Fruit fly (Drosophila melanogaster): ENCODE measurements around the gene MICU1.
A peak's percentile ranks its signal among the peaks of the same experiment; 100 is the strongest.

The MICU1 gene

dm6 chr2L:7199635-7200110 is 17.6 kb downstream of the MICU1 start (continued):
- TF ChIP-seq CG15514 (GFP tag; optimal IDR thresholded peaks at IDR 0.05) (no peak), CG14441 (GFP tag; IDR thresholded peaks at IDR 0.05) (no peak), wek (GFP tag; optimal IDR thresholded peaks at IDR 0.05) (no peak), CG18011 (GFP tag; optimal IDR thresholded peaks at IDR 0.05) (no peak), unc-4 (GFP tag; IDR thresholded peaks at IDR 0.05; ENCODE audit: partially characterized antibody) (no peak), pros (GFP tag; optimal IDR thresholded peaks at IDR 0.05) (no peak), dmrt99B (tag; optimal IDR thresholded peaks at IDR 0.05) (no peak), kay (GFP tag; optimal IDR thresholded peaks at IDR 0.05) (no peak), aop (GFP tag; IDR thresholded peaks at IDR 0.05) (no peak), jumu (GFP tag; optimal IDR thresholded peaks at IDR 0.05) (no peak), CG9932 (GFP tag; IDR thresholded peaks at IDR 0.05) (no peak), CG16815 (GFP tag; optimal IDR thresholded peaks at IDR 0.05) (no peak), CG9817 (tag; optimal IDR thresholded peaks at IDR 0.05) (no peak), CG13123 (GFP tag; optimal IDR thresholded peaks at IDR 0.05) (no peak), cas (GFP tag; IDR thresholded peaks at IDR 0.05) (no peak), CG14014 (GFP tag; IDR thresholded peaks at IDR 0.05) (no peak), CG15269 (tag; optimal IDR thresholded peaks at IDR 0.05) (no peak), Hmx (GFP tag; optimal IDR thresholded peaks at IDR 0.05) (no peak), CG11247 (GFP tag; IDR thresholded peaks at IDR 0.05) (no peak), CG34224 (GFP tag; IDR thresholded peaks at IDR 0.05; ENCODE audit: partially characterized antibody) (no peak), p53 (GFP tag; optimal IDR thresholded peaks at IDR 0.05) (no peak), CG12299 (tag; optimal IDR thresholded peaks at IDR 0.05) (no peak), Bteb2 (GFP tag; optimal IDR thresholded peaks at IDR 0.05) (no peak), en (GFP tag; optimal IDR thresholded peaks at IDR 0.05) (no peak), hbn (GFP tag; IDR thresholded peaks at IDR 0.05; ENCODE audit: partially characterized antibody) (no peak), Rfx (GFP tag; IDR thresholded peaks at IDR 0.05) (peak; percentile 74), CG7963 (GFP tag; IDR thresholded peaks at IDR 0.05; ENCODE audit: partially characterized antibody) (no peak), D (optimal IDR thresholded peaks at IDR 0.05) (no peak), D (GFP tag; optimal IDR thresholded peaks at IDR 0.05) (no peak), Max (GFP tag; optimal IDR thresholded peaks at IDR 0.05) (no peak), HLHmδ (GFP tag; optimal IDR thresholded peaks at IDR 0.05) (peak; percentile 0), zfh1 (GFP tag; IDR thresholded peaks at IDR 0.05) (0 out of 3 replicates have a peak, but pooled peaks have one; percentile 22), CG33557 (GFP tag; optimal IDR thresholded peaks at IDR 0.05) (no peak), CG11560 (tag; IDR thresholded peaks at IDR 0.05) (no peak), corto (GFP tag; optimal IDR thresholded peaks at IDR 0.05) (no peak), bab2 (GFP tag; optimal IDR thresholded peaks at IDR 0.05) (no peak), NFAT (GFP tag; IDR thresholded peaks at IDR 0.05) (no peak), CG6683 (GFP tag; optimal IDR thresholded peaks at IDR 0.05) (no peak), usp (GFP tag; optimal IDR thresholded peaks at IDR 0.05) (no peak), vvl (GFP tag; IDR thresholded peaks at IDR 0.05) (no peak), fd3F (GFP tag; optimal IDR thresholded peaks at IDR 0.05) (no peak), bowl (GFP tag; IDR thresholded peaks at IDR 0.05) (no peak), CG18764 (GFP tag; optimal IDR thresholded peaks at IDR 0.05) (no peak), schlank (tag; optimal IDR thresholded peaks at IDR 0.05) (no peak), seq (GFP tag; IDR thresholded peaks at IDR 0.05) (0 out of 2 replicates have a peak, but pooled peaks have one; percentile 18), zen (tag; optimal IDR thresholded peaks at IDR 0.05) (no peak), fd102C (GFP tag; optimal IDR thresholded peaks at IDR 0.05) (no peak), sqz (GFP tag; optimal IDR thresholded peaks at IDR 0.05) (no peak), prd (optimal IDR thresholded peaks at IDR 0.05) (no peak), prd (GFP tag; IDR thresholded peaks at IDR 0.05) (no peak), Taf1 (GFP tag; IDR thresholded peaks at IDR 0.05) (no peak), sim (GFP tag; IDR thresholded peaks at IDR 0.05) (no peak)
